Worm (Caenorhabditis elegans) whole organism, L2 larva: ENCODE measurements around the gene F55G1.1.

ENCODE experiments used
- aly-2 ChIP-seq: fragments of 150-350 bp; optimal IDR thresholded peaks from 2 replicates; lab custom pipeline; 2014; ENCODE audit warnings: missing biosample characterization, missing genetic modification characterization
- egl-27 ChIP-seq: sonication (generic microtip); optimal IDR thresholded peaks from 3 replicates; lab custom pipeline; 2017; ENCODE audit warnings: missing biosample characterization, missing genetic modification reagents, missing genetic modification characterization
- mdl-1 ChIP-seq, 2 experiments: fragments of 150-350 bp in 1 of 2; sonication (generic microtip) in 1 of 2; optimal IDR thresholded peaks; 2 replicates each; lab custom pipeline; 2017; ENCODE audit warnings: missing biosample characterization in 2 of 2, missing genetic modification characterization in 2 of 2
- nhr-25 ChIP-seq: fragments of 150-350 bp; sonication (generic microtip); optimal IDR thresholded peaks from 3 replicates; lab custom pipeline; 2014; ENCODE audit warnings: missing biosample characterization, missing genetic modification characterization

DNA sequence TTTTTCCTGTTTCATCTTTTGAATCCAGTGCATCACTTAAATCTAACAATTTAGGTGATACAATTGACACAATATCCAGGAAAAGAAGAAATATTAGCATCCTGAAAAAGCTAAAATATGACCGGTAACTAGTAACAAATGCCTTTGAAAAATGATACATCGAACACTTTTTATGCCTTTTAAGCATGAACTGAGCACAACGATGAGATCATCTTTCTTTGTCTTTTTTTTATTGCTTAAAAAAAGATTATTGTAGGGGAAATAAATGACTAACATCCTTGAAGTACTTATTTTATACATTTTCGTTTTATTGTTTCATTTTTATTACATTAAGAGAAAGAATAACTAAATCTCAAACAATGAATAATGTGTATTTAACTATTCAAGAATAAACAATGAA lies 25.7 kb upstream of the F55G1.1 start, which contains the start of gene F13B6.3:
- TF ChIP-seq nhr-25 (no peak), aly-2 (tag; lab: Kevin White, UChicago) (no peak), mdl-1 (tag; optimal IDR thresholded peaks at IDR 0.05; lab: Kevin White, UChicago) (no peak), egl-27 (tag; lab: Kevin White, UChicago) (no peak)
